Worm (Caenorhabditis elegans): ENCODE results near the gene npr-3.
"Not testable (repeated sequence)": the region's sequence is repeated elsewhere in the genome, so short reads cannot be mapped to it uniquely, and the experiment has no call there.

The npr-3 gene

DNA sequence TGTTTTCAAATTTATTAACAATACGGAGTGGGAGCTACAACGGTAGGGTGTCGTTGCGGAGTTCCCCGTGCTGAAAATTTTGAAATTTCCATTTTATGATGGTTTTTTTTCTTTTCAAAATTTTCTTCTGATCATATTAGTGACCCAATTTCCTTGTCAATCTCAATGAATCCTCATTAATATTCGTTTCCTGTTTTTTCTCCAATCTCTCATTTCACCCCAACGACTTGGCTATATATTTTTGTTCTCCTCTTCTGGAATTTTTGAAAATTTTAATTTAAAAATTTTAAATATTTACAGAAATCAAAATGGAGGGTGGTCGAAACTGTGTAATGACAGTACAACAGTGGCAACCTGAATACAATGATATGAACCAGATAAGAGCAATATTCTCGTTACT lies at the start of gene npr-3:
Gene npr-3 (plus strand): TSS at position 301 of the 400 bp plus-strand sequence.
- no peak for TF ChIP-seq klf-2 (GFP tag; conservative IDR thresholded peaks at IDR 0.05)

DNA sequence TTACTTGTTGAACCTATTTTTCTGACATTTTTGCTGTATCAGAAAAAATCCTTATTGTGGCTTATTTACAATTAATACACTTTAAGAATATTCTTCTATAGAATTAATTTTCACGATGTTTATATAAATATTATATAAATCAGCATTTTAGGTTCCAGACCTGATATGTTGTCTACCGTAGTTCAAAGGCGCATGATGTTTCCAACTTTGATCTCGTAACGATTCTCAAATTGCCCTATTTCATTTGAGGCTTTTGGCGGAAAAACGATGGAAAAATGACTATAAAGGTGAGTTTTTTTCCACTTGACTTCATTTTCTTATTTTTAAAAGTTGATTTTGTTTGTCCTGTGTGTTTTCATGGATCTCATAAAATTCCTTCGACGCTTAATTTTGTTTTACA lies 49.7 kb upstream of the npr-3 start, which contains the start of gene gfat-2:
Gene gfat-2 (plus strand): TSS at position 145 of the 400 bp plus-strand sequence.
- TF ChIP-seq cog-1 (tag; optimal IDR thresholded peaks at IDR 0.05) (no peak), ztf-23 (GFP tag; IDR thresholded peaks at IDR 0.05) (no peak), klf-2 (GFP tag; conservative IDR thresholded peaks at IDR 0.05) (no peak), tab-1 (GFP tag; IDR thresholded peaks at IDR 0.05) (no peak), T22C8.4 (GFP tag; IDR thresholded peaks at IDR 0.05) (no peak), med-1 (GFP tag; optimal IDR thresholded peaks at IDR 0.05; ENCODE audit: insufficient read depth) (no peak), flt-1 (GFP tag; IDR thresholded peaks at IDR 0.05) (no peak), ztf-29 (GFP tag; IDR thresholded peaks at IDR 0.05) (no peak), ref-1 (GFP tag; conservative IDR thresholded peaks at IDR 0.05) (no peak)

DNA sequence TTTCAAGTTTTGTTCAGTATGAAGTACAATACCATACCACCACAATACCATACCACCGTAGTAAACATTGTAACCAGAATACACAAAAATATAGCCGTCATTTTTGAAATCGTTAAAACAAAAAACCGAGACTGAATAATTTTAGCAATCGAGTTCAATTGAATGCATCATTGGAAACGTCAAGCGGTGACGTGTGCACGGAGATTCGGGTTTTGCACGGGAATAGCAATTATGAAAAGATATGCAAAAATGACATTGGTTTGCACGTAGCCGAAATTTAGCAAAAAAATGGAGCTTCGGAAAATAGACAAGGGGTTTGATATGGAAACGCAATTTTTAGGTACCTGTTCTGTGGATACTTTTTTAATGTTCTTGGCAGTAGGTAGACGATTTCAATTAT lies 44.9 kb upstream of the npr-3 start, which contains the start of gene F22B3.10:
Gene F22B3.10 (minus strand): TSS at position 101 of the 400 bp plus-strand sequence.
- TF ChIP-seq tab-1 (GFP tag; IDR thresholded peaks at IDR 0.05): no peak
- TF ChIP-seq T22C8.4 (GFP tag; IDR thresholded peaks at IDR 0.05): no peak
- no peak for TF ChIP-seq ref-1 (GFP tag; conservative IDR thresholded peaks at IDR 0.05)
- no peak for TF ChIP-seq ztf-23 (GFP tag; IDR thresholded peaks at IDR 0.05)
- TF ChIP-seq cog-1 (tag; optimal IDR thresholded peaks at IDR 0.05): no peak
- no peak for TF ChIP-seq klf-2 (GFP tag; conservative IDR thresholded peaks at IDR 0.05)
- no peak for TF ChIP-seq med-1 (GFP tag; optimal IDR thresholded peaks at IDR 0.05; ENCODE audit: insufficient read depth)
- TF ChIP-seq ztf-29 (GFP tag; IDR thresholded peaks at IDR 0.05): no peak
- no peak for TF ChIP-seq flt-1 (GFP tag; IDR thresholded peaks at IDR 0.05)

DNA sequence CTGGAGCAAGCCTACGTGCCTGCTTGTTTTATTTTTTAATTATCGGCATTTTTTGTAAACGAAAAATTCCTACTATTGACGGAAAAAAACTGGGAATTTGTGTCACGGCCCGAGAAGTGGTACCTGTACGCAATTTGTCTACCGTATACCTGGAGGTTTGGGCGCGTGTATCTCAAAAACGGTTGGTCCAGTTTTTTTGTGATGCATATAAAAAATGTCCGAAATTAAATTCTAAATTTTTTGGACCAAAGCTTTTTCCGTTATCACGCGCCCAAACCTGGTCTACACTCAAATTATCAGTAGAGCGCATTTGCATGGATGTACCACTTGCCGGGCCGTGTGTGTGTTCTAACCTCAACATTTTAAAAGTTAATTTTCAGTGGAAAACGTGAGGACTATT lies 43.1 kb upstream of the npr-3 start, which contains the start of gene F22B3.5:
Gene F22B3.5 (minus strand): TSS at position 101 of the 400 bp plus-strand sequence.
- not testable (repeated sequence) for TF ChIP-seq klf-2 (GFP tag; conservative IDR thresholded peaks at IDR 0.05); ztf-29 (GFP tag; IDR thresholded peaks at IDR 0.05); ztf-23 (GFP tag; IDR thresholded peaks at IDR 0.05)

DNA sequence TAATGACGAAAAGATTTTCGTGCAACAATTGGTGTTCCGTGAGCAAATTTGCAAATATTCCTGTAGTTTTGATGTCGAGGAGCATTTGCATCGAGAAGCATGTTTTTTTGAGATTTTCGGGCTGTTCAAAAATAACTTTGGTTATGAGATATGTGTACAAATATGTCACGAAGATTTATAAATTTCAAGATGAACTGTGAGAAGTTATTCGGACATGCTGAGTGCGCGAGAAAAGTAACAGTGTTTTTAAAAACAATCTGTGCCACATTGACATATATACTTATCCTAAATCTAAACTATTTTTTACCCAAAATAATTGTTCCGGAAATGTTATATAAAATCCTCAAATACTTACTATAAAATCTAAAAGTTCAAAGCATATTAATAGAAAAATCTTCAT lies 38.1 kb upstream of the npr-3 start, which contains the start of gene F22B3.7:
Gene F22B3.7 (minus strand): TSS at position 101 of the 400 bp plus-strand sequence.
- no peak for TF ChIP-seq klf-2 (GFP tag; conservative IDR thresholded peaks at IDR 0.05)
- no peak for TF ChIP-seq tab-1 (GFP tag; IDR thresholded peaks at IDR 0.05)
- no peak for TF ChIP-seq med-1 (GFP tag; optimal IDR thresholded peaks at IDR 0.05; ENCODE audit: insufficient read depth)
- no peak for TF ChIP-seq ref-1 (GFP tag; conservative IDR thresholded peaks at IDR 0.05)
- no peak for TF ChIP-seq ztf-23 (GFP tag; IDR thresholded peaks at IDR 0.05)
- TF ChIP-seq flt-1 (GFP tag; IDR thresholded peaks at IDR 0.05): no peak
- no peak for TF ChIP-seq cog-1 (tag; optimal IDR thresholded peaks at IDR 0.05)
- no peak for TF ChIP-seq T22C8.4 (GFP tag; IDR thresholded peaks at IDR 0.05)
- TF ChIP-seq ztf-29 (GFP tag; IDR thresholded peaks at IDR 0.05): no peak

DNA sequence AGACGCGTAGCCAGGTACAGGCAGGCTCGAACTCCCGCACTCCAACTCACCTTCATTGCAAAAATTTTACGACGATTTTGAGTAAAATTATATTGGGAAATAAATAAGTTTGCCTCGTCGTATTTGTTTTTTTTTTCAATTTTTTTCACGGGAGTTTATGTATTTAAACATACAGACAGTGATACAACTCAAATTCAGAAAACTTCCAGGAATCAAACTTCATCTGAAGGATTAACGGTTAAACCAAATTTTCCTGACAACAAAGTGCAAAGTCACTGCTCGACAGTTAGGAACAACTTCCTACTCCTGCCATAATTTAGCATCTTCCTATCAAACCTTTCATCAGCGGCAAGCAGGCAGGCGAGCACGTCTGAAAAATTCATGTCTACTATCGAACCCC lies 35.0 kb upstream of the npr-3 start, which contains the start of gene F22B3.8:
Gene F22B3.8 (minus strand): TSS at position 101 of the 400 bp plus-strand sequence.
- no peak for TF ChIP-seq ref-1 (GFP tag; conservative IDR thresholded peaks at IDR 0.05)
- no peak for TF ChIP-seq med-1 (GFP tag; optimal IDR thresholded peaks at IDR 0.05; ENCODE audit: insufficient read depth)
- TF ChIP-seq flt-1 (GFP tag; IDR thresholded peaks at IDR 0.05): no peak
- TF ChIP-seq klf-2 (GFP tag; conservative IDR thresholded peaks at IDR 0.05): no peak
- no peak for TF ChIP-seq ztf-29 (GFP tag; IDR thresholded peaks at IDR 0.05)
- TF ChIP-seq T22C8.4 (GFP tag; IDR thresholded peaks at IDR 0.05): no peak
- TF ChIP-seq ztf-23 (GFP tag; IDR thresholded peaks at IDR 0.05): no peak
- no peak for TF ChIP-seq cog-1 (tag; optimal IDR thresholded peaks at IDR 0.05)
- TF ChIP-seq tab-1 (GFP tag; IDR thresholded peaks at IDR 0.05): no peak

DNA sequence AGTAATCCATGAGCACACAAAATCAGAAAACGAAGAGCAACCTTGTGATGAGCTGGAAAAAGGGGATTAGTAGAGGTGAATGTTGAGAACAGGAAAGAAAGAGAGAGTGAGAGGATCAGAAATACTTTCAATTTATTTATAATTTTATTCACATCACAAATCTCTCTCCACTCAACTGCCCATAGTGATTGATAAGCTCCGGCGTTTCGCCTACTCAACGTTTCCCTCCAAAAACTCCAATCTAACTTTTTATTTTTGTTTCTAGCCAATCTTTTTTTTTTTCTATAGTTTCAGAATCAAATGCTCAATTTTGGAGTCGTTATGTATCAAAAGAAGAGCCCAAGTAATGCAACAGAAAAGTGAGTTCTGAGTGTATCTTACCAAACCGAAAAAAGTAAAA lies 34.3 kb upstream of the npr-3 start, which contains the start of gene kin-4:
Gene kin-4 (plus strand): TSS at position 301 of the 400 bp plus-strand sequence.
- no peak for TF ChIP-seq tab-1 (GFP tag; IDR thresholded peaks at IDR 0.05)
- TF ChIP-seq ztf-23 (GFP tag; IDR thresholded peaks at IDR 0.05): no peak
- TF ChIP-seq cog-1 (tag; optimal IDR thresholded peaks at IDR 0.05): no peak
- TF ChIP-seq klf-2 (GFP tag; conservative IDR thresholded peaks at IDR 0.05): no peak
- TF ChIP-seq flt-1 (GFP tag; IDR thresholded peaks at IDR 0.05): no peak
- TF ChIP-seq ztf-29 (GFP tag; IDR thresholded peaks at IDR 0.05): no peak
- no peak for TF ChIP-seq ref-1 (GFP tag; conservative IDR thresholded peaks at IDR 0.05)
- TF ChIP-seq med-1 (GFP tag; optimal IDR thresholded peaks at IDR 0.05; ENCODE audit: insufficient read depth): no peak

DNA sequence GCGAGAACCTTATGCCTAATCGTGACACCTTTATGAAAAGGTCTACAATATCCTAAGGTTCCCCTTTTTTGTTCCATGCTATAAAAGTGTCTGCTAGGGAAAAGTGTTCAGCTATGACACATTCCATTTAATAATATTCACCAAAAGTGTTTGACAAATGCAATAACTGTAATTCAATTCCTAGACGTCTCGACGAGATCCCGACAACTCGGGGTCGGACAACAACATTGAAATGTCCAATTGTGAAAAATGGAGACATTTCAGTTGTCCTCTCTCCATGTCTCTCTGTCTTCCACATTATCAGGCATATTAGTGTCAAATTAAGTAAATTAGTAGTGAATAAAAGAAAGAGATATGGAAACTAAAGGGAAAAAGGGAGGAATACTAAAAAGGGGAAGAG lies 28.3 kb upstream of the npr-3 start:
- no peak for TF ChIP-seq klf-2 (GFP tag; conservative IDR thresholded peaks at IDR 0.05)
- TF ChIP-seq T22C8.4 (GFP tag; IDR thresholded peaks at IDR 0.05): no peak
- TF ChIP-seq flt-1 (GFP tag; IDR thresholded peaks at IDR 0.05): no peak
- TF ChIP-seq tab-1 (GFP tag; IDR thresholded peaks at IDR 0.05): no peak

DNA sequence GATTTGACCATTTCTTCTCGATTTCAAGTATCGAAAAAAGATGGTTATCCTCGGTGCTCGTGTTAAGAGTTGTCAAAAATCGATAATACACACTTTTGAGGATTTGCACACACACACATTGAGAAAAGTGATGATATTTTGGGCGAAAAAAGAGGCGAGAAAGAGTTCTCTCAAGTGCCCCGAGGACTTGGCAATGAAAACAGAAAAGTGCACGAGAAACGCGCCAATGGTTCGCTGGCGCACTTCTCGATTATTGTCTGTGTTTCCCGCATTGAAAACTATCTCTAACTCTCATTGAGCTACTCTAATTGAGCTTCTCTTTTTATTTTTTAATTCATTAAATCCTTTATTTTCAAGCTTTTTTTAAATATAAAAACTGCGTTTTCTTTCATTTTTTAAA lies 26.1 kb upstream of the npr-3 start:
- TF ChIP-seq flt-1 (GFP tag; IDR thresholded peaks at IDR 0.05): no peak
- no peak for TF ChIP-seq ref-1 (GFP tag; conservative IDR thresholded peaks at IDR 0.05)
- no peak for TF ChIP-seq klf-2 (GFP tag; conservative IDR thresholded peaks at IDR 0.05)
- TF ChIP-seq T22C8.4 (GFP tag; IDR thresholded peaks at IDR 0.05): no peak
- no peak for TF ChIP-seq ztf-23 (GFP tag; IDR thresholded peaks at IDR 0.05)
- TF ChIP-seq med-1 (GFP tag; optimal IDR thresholded peaks at IDR 0.05; ENCODE audit: insufficient read depth): no peak
- no peak for TF ChIP-seq ztf-29 (GFP tag; IDR thresholded peaks at IDR 0.05)
- no peak for TF ChIP-seq tab-1 (GFP tag; IDR thresholded peaks at IDR 0.05)
- TF ChIP-seq cog-1 (tag; optimal IDR thresholded peaks at IDR 0.05): no peak

DNA sequence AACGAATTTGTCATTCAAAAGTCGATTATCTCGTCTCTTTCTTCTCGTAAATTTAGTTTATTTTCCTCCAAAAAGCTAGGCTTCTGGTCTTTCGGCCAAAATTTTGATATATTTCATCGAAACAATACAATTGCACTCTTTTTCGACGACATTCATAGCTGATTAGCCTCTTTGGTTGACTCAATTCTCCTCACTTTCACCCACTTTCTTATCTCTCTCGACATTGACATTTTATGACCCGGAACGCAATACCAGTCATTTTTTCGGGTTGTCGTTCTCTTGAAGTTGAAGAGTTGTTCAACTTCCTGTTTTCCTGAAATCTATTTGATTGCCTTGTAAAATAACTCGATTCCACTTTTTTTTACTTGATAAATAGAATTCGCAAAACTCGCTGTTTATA lies 25.2 kb upstream of the npr-3 start:
- TF ChIP-seq ztf-29 (GFP tag; IDR thresholded peaks at IDR 0.05): no peak
- no peak for TF ChIP-seq klf-2 (GFP tag; conservative IDR thresholded peaks at IDR 0.05)
- TF ChIP-seq T22C8.4 (GFP tag; IDR thresholded peaks at IDR 0.05): no peak
- TF ChIP-seq ref-1 (GFP tag; conservative IDR thresholded peaks at IDR 0.05): no peak
- TF ChIP-seq flt-1 (GFP tag; IDR thresholded peaks at IDR 0.05): no peak
- TF ChIP-seq med-1 (GFP tag; optimal IDR thresholded peaks at IDR 0.05; ENCODE audit: insufficient read depth): no peak
- no peak for TF ChIP-seq tab-1 (GFP tag; IDR thresholded peaks at IDR 0.05)
- no peak for TF ChIP-seq ztf-23 (GFP tag; IDR thresholded peaks at IDR 0.05)

All from whole organism, midembryonic.